Worm (Caenorhabditis elegans): ENCODE data around the gene C55C3.8.

Gene C55C3.8

DNA sequence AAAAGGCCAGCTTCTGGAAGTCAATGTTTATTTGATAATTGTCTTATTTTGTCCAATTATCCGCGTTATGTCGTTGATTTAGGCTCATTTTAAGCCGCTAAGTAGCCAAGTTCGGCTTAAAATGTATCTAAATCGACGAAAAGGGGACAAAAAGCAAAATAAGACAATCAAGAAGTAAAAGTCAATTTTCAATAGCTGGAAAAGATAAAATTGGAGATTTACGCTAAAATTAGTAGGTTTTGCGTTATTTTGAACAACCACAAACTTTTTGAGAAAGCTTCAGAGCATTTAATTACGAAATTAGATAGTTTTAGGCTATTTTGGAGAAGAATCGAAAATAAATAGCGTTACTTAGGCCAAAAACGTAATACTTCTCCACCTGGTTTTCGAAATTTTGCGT is 27.9 kb upstream of the C55C3.8 start:
- no peak for TF ChIP-seq lin-29 (GFP tag; IDR thresholded peaks at IDR 0.05)
- TF ChIP-seq daf-16 (GFP tag; optimal IDR thresholded peaks at IDR 0.05), result no peak
- peak; percentile 1 for TF ChIP-seq daf-16 (tag; optimal IDR thresholded peaks at IDR 0.05)
- peak; percentile 94 for TF ChIP-seq aha-1 (tag)
- no peak for TF ChIP-seq unc-62 (GFP tag; optimal IDR thresholded peaks at IDR 0.05 in 1 of 2)
- no peak for TF ChIP-seq unc-62 (tag; optimal IDR thresholded peaks at IDR 0.05)
- TF ChIP-seq snpc-4 (tag; optimal IDR thresholded peaks at IDR 0.05), result no peak

ce11 chrIV:5664375-5665004 is 26.3 kb upstream of the C55C3.8 start, which contains the start of gene bec-1:
Gene bec-1, minus strand, starts transcription at chrIV:5664425.
- TF ChIP-seq daf-16 (GFP tag; optimal IDR thresholded peaks at IDR 0.05) (no peak), daf-16 (tag; optimal IDR thresholded peaks at IDR 0.05) (peak; percentile 10), zip-11 (GFP tag; IDR thresholded peaks at IDR 0.05) (no peak), nhr-28 (tag; optimal IDR thresholded peaks at IDR 0.05) (peak; percentile 8), hmg-1.1 (GFP tag; IDR thresholded peaks at IDR 0.05) (0 out of 2 replicates have a peak, but pooled peaks have one; percentile 10), dmd-6 (GFP tag; IDR thresholded peaks at IDR 0.05) (0 out of 2 replicates have a peak, but pooled peaks have one; percentile 21), aha-1 (tag) (peak; percentile 19), mxl-3 (GFP tag; optimal IDR thresholded peaks at IDR 0.05) (peak; percentile 40), madf-9 (GFP tag; conservative IDR thresholded peaks at IDR 0.05) (0 out of 2 replicates have a peak, but pooled peaks have one; percentile 9), unc-62 (GFP tag; optimal IDR thresholded peaks at IDR 0.05 in 1 of 2) (peak in 1 of 2 experiments; percentile 28), unc-62 (tag; optimal IDR thresholded peaks at IDR 0.05) (no peak), dmd-8 (GFP tag; IDR thresholded peaks at IDR 0.05) (no peak), hlh-11 (tag; optimal IDR thresholded peaks at IDR 0.05) (peak; percentile 31)

DNA sequence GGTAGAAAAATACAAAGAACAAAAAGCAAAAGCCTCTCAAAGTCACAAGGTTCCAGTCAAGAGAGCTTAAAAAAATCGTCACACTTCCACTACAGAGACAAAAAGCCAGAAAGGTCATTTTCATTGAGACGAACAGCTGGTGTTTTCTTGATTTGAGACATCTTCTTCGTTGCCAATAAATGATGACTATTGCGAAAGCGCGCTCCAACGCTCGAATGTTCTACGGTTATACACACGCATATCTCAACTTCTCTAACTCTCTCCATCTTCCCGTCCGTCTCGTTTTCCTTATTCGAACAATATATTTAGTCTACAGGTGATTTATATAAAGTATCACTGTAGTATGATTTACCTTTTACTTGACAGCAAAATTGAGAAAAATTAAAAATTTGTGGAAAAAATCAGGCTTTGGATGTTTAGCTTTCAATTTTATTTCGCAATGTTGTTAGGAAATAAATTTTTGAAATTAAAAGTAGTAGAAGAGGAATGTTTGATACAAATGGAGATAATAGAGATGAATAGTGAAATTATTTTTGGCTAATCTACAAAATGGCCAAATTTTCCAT is 25.4 kb upstream of the C55C3.8 start:
- TF ChIP-seq Y75B8A.6 (GFP tag; IDR thresholded peaks at IDR 0.05), result no peak
- TF ChIP-seq madf-9 (GFP tag; conservative IDR thresholded peaks at IDR 0.05), result no peak
- TF ChIP-seq rbr-2 (tag; optimal IDR thresholded peaks at IDR 0.05), result no peak
- TF ChIP-seq madf-5 (GFP tag; IDR thresholded peaks at IDR 0.05), result no peak
- no peak for TF ChIP-seq F37D6.2 (tag; optimal IDR thresholded peaks at IDR 0.05)
- TF ChIP-seq nhr-237 (tag; optimal IDR thresholded peaks at IDR 0.05), result no peak
- no peak for TF ChIP-seq snpc-1.2 (GFP tag; IDR thresholded peaks at IDR 0.05)
- no peak for TF ChIP-seq daf-12 (tag; optimal IDR thresholded peaks at IDR 0.05)
- TF ChIP-seq mdl-1 (tag; optimal IDR thresholded peaks at IDR 0.05), result peak in 1 of 2 experiments; percentile 58
- no peak for TF ChIP-seq Y5F2A.4 (GFP tag; optimal IDR thresholded peaks at IDR 0.05)
- no peak for TF ChIP-seq gei-8 (GFP tag; optimal IDR thresholded peaks at IDR 0.05)
- peak in 1 of 2 experiments; percentile 5 for TF ChIP-seq daf-16 (GFP tag; optimal IDR thresholded peaks at IDR 0.05)
- peak; percentile 15 for TF ChIP-seq daf-16 (tag; optimal IDR thresholded peaks at IDR 0.05)
- peak; percentile 57 for TF ChIP-seq dve-1 (tag; optimal IDR thresholded peaks at IDR 0.05; ENCODE audit: insufficient read depth)
- TF ChIP-seq nhr-77 (tag; optimal IDR thresholded peaks at IDR 0.05), result no peak
- no peak for TF ChIP-seq egl-27 (tag; optimal IDR thresholded peaks at IDR 0.05)
- no peak; the same call in 1 of the 2 replicates for TF ChIP-seq T26A8.4 (GFP tag; IDR thresholded peaks at IDR 0.05)
- peak; percentile 53; the same call in 1 of the 2 replicates for TF ChIP-seq hmg-1.1 (GFP tag; IDR thresholded peaks at IDR 0.05)
- TF ChIP-seq ztf-7 (tag; optimal IDR thresholded peaks at IDR 0.05), result no peak
- TF ChIP-seq set-16 (GFP tag; IDR thresholded peaks at IDR 0.05), result no peak
- TF ChIP-seq attf-4 (tag; optimal IDR thresholded peaks at IDR 0.05), result no peak
- TF ChIP-seq php-3 (GFP tag; IDR thresholded peaks at IDR 0.05), result no peak
- TF ChIP-seq snpc-4 (tag; optimal IDR thresholded peaks at IDR 0.05), result no peak
- no peak for TF ChIP-seq zip-2 (tag; optimal IDR thresholded peaks at IDR 0.05)
- no peak for TF ChIP-seq lin-1 (GFP tag; IDR thresholded peaks at IDR 0.05)
- TF ChIP-seq ceh-32 (tag; optimal IDR thresholded peaks at IDR 0.05; ENCODE audit: poor library complexity), result no peak
- TF ChIP-seq ZK337.2 (GFP tag; IDR thresholded peaks at IDR 0.05), result no peak
- no peak; the same call in 1 of the 2 replicates for TF ChIP-seq lim-7 (GFP tag; IDR thresholded peaks at IDR 0.05)
- no peak for TF ChIP-seq ama-1 (optimal IDR thresholded peaks at IDR 0.05)
- no peak for TF ChIP-seq unc-39 (tag; optimal IDR thresholded peaks at IDR 0.05)
- TF ChIP-seq mxl-2 (GFP tag; conservative IDR thresholded peaks at IDR 0.05), result no peak
- TF ChIP-seq lin-15B (tag; optimal IDR thresholded peaks at IDR 0.05), result no peak
- no peak for TF ChIP-seq F49E8.2 (tag; optimal IDR thresholded peaks at IDR 0.05; ENCODE audit: borderline replicate concordance)
- no peak for TF ChIP-seq fkh-10 (GFP tag; optimal IDR thresholded peaks at IDR 0.05)
- TF ChIP-seq nhr-76 (tag; optimal IDR thresholded peaks at IDR 0.05), result no peak
- peak; percentile 40 for TF ChIP-seq mep-1 (tag; optimal IDR thresholded peaks at IDR 0.05)
